Worm (Caenorhabditis elegans): ENCODE results near the gene R144.10.

ce11 chrIII:5022964-5023363 is 20.8 kb upstream of the R144.10 start, which contains the start of gene R144.13:
- TF ChIP-seq sdc-2 (tag; optimal IDR thresholded peaks at IDR 0.05) = no peak
- TF ChIP-seq eyg-1 (tag; optimal IDR thresholded peaks at IDR 0.05) = no peak
- TF ChIP-seq dmd-4 (tag; optimal IDR thresholded peaks at IDR 0.05; ENCODE audit: borderline replicate concordance) = no peak
- TF ChIP-seq ceh-9 (tag; optimal IDR thresholded peaks at IDR 0.05) = no peak

All from whole organism, late embryonic.